Fruit fly (Drosophila melanogaster): ENCODE measurements around the gene CG18641.

CG18641 gene

dm6 chr2L:2415109-2415508, at the start of gene CG18641:
Gene CG18641, minus strand, starts transcription at chr2L:2415322.
- TF ChIP-seq Hr4 (GFP tag; optimal IDR thresholded peaks at IDR 0.05) (no peak), Met (GFP tag; optimal IDR thresholded peaks at IDR 0.05) (no peak), OdsH (GFP tag; optimal IDR thresholded peaks at IDR 0.05) (no peak), vri (GFP tag; optimal IDR thresholded peaks at IDR 0.05) (no peak), CG6792 (GFP tag; optimal IDR thresholded peaks at IDR 0.05) (no peak), CG8319 (GFP tag; optimal IDR thresholded peaks at IDR 0.05) (no peak), Ets21C (GFP tag; optimal IDR thresholded peaks at IDR 0.05) (no peak), eg (GFP tag; IDR thresholded peaks at IDR 0.05) (no peak), CG6163 (GFP tag; IDR thresholded peaks at IDR 0.05) (0 out of 3 replicates have a peak, but pooled peaks have one; percentile 20), ss (GFP tag; optimal IDR thresholded peaks at IDR 0.05) (no peak), Eip75B (GFP tag; optimal IDR thresholded peaks at IDR 0.05) (no peak), Blimp-1 (GFP tag; optimal IDR thresholded peaks at IDR 0.05) (no peak), svp (GFP tag) (peak; percentile 15), CG3032 (tag; optimal IDR thresholded peaks at IDR 0.05) (no peak), Eip93F (GFP tag; optimal IDR thresholded peaks at IDR 0.05) (no peak), CG6808 (GFP tag; optimal IDR thresholded peaks at IDR 0.05) (no peak), fd59A (GFP tag; optimal IDR thresholded peaks at IDR 0.05) (no peak)

DNA sequence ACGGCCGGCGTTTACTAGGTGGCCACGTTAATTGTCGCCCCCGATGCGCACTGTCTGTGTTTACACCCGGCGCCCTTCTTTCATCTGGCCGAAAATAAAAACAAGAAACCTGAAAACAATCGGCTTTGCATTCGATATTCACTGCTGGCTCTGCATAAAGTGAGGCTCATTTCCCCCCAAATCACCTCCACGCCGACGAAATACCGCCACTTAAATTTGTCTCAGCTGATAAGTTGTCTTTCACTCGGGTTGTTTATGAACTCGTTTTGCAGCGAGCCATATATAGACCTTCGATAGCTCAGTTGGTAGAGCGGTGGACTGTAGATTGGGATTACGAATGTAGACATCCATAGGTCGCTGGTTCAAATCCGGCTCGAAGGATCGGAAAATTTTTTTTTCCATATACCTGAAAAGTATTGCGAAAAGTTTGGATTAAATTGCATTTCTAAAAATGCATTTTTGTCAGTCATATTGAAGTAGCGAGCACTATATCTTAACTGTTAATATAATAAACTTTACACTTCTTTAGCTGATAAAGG, 47.3 kb upstream of the CG18641 start:
- TF ChIP-seq CG15336 (GFP tag; IDR thresholded peaks at IDR 0.05) = no peak
- TF ChIP-seq Eip78C (GFP tag) = peak; percentile 45
- no peak for TF ChIP-seq eg (GFP tag; IDR thresholded peaks at IDR 0.05)
- TF ChIP-seq CG3032 (tag; optimal IDR thresholded peaks at IDR 0.05) = no peak
- TF ChIP-seq Sox15 (GFP tag; optimal IDR thresholded peaks at IDR 0.05) = no peak
- no peak for TF ChIP-seq CG7368 (GFP tag; optimal IDR thresholded peaks at IDR 0.05)
- no peak for TF ChIP-seq salr (GFP tag; optimal IDR thresholded peaks at IDR 0.05)

DNA sequence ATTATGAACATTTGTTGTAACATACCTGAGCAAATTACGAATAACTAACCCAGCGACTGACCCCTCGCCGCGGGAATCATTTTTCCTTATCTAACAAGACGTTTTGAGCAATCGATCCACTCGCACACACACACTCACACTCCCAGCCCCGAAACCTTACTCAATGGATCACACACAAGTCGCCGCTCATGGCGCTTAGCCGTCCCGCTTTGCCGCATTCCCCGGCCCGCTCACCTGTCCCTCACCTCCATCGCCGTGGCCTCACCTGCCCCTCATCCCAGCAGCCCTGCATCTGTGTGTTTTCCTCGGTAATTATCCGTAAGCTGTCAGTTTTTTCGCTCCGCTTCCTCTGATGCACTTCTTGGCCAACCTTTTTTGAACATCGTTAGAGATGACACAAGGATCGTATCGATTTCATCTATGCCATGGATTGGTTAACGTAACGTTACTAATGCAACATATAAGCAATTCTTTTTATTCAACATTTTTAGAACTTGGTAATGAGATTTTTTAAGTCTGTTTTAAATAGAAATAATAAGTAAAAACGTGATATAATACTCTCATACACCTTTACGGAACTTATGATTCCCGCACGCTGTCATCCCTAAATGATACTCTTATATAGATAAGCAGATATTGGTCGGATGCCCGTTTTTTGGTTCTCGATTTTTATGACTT, 46.3 kb upstream of the CG18641 start:
- no peak for TF ChIP-seq Sox102F (GFP tag; optimal IDR thresholded peaks at IDR 0.05)
- peak; percentile 39 for TF ChIP-seq svp (GFP tag)

- TF ChIP-seq CG6163 (GFP tag; IDR thresholded peaks at IDR 0.05) (no peak), lz (GFP tag; optimal IDR thresholded peaks at IDR 0.05) (no peak), Sox102F (GFP tag; optimal IDR thresholded peaks at IDR 0.05) (no peak), CG7368 (GFP tag; optimal IDR thresholded peaks at IDR 0.05) (no peak), CG8119 (GFP tag; IDR thresholded peaks at IDR 0.05) (no peak), Ets96B (tag; optimal IDR thresholded peaks at IDR 0.05) (no peak), CG9139 (GFP tag; optimal IDR thresholded peaks at IDR 0.05) (no peak), OdsH (GFP tag; optimal IDR thresholded peaks at IDR 0.05) (no peak), ss (GFP tag; optimal IDR thresholded peaks at IDR 0.05) (no peak), CG34406 (GFP tag; optimal IDR thresholded peaks at IDR 0.05) (no peak), CG3032 (tag; optimal IDR thresholded peaks at IDR 0.05) (no peak), Blimp-1 (GFP tag; optimal IDR thresholded peaks at IDR 0.05) (no peak), CG15336 (GFP tag; IDR thresholded peaks at IDR 0.05) (no peak)
Measured at dm6 chr2L:2459238-2459637, 44.1 kb upstream of the CG18641 start.

- TF ChIP-seq salr (GFP tag; optimal IDR thresholded peaks at IDR 0.05) (no peak), Blimp-1 (GFP tag; optimal IDR thresholded peaks at IDR 0.05) (no peak), Smox (GFP tag; optimal IDR thresholded peaks at IDR 0.05) (no peak), CG15336 (GFP tag; IDR thresholded peaks at IDR 0.05) (no peak), CG6163 (GFP tag; IDR thresholded peaks at IDR 0.05) (no peak), CG3919 (GFP tag; optimal IDR thresholded peaks at IDR 0.05) (no peak), esn (GFP tag; optimal IDR thresholded peaks at IDR 0.05) (no peak), fd59A (GFP tag; optimal IDR thresholded peaks at IDR 0.05) (no peak), CG1621 (tag; optimal IDR thresholded peaks at IDR 0.05) (no peak), pdm3 (GFP tag; optimal IDR thresholded peaks at IDR 0.05) (no peak), Eip75B (GFP tag; optimal IDR thresholded peaks at IDR 0.05) (no peak), CG16779 (tag; optimal IDR thresholded peaks at IDR 0.05) (no peak), Met (GFP tag; optimal IDR thresholded peaks at IDR 0.05) (no peak), Hr4 (GFP tag; optimal IDR thresholded peaks at IDR 0.05) (no peak), CG9139 (GFP tag; optimal IDR thresholded peaks at IDR 0.05) (no peak), Sox14 (GFP tag; optimal IDR thresholded peaks at IDR 0.05) (no peak), eg (GFP tag; IDR thresholded peaks at IDR 0.05) (no peak), CG11294 (GFP tag; IDR thresholded peaks at IDR 0.05) (no peak)
Measured at dm6 chr2L:2456516-2457392, 41.6 kb upstream of the CG18641 start.
